Fruit fly (Drosophila melanogaster) whole organism, embryonic: ENCODE results near the gene CG11279.

Experiments used
- ATbp ChIP-seq: fragments of 200-800 bp; sonication (Bioruptor generic); optimal IDR thresholded peaks from 2 replicates; lab custom pipeline; 2017; ENCODE audit warnings: missing biosample characterization, mild to moderate bottlenecking, missing genetic modification characterization, missing genetic modification reagents
- Adf1 ChIP-seq: fragments of 200-800 bp; sonication (Bioruptor generic); IDR thresholded peaks from 2 replicates; pipeline ENCODE4 v1.3.6; 2022; ENCODE audit warnings: missing biosample characterization, missing genetic modification characterization
- Atf-2 ChIP-seq: fragments of 200-800 bp; sonication (Bioruptor generic); optimal IDR thresholded peaks from 2 replicates; lab custom pipeline; 2016; ENCODE audit warnings: missing biosample characterization, missing genetic modification characterization
- Atf3 ChIP-seq: fragments of 200-800 bp; sonication (Bioruptor generic); optimal IDR thresholded peaks from 3 replicates; lab custom pipeline; 2016; ENCODE audit warnings: missing biosample characterization, missing genetic modification characterization
- B-H1 ChIP-seq: fragments of 200-800 bp; sonication (Bioruptor generic); IDR thresholded peaks from 3 replicates; pipeline ENCODE4 v1.3.6; 2022; ENCODE audit warnings: missing biosample characterization, missing genetic modification characterization
- CG10274 ChIP-seq: fragments of 200-800 bp; sonication (Bioruptor generic); optimal IDR thresholded peaks from 3 replicates; lab custom pipeline; 2017; ENCODE audit warnings: missing biosample characterization, mild to moderate bottlenecking, missing genetic modification characterization
- CG10462 ChIP-seq: fragments of 200-800 bp; sonication (Bioruptor generic); optimal IDR thresholded peaks from 2 replicates; lab custom pipeline; 2016; ENCODE audit warnings: missing biosample characterization, missing genetic modification characterization
- CG11085 ChIP-seq: fragments of 200-800 bp; sonication (Bioruptor generic); IDR thresholded peaks from 2 replicates; pipeline ENCODE4 v1.3.6; 2022; ENCODE audit warnings: missing biosample characterization, missing genetic modification characterization
- CG11560 ChIP-seq: fragments of 200-800 bp; sonication (Bioruptor generic); IDR thresholded peaks from 3 replicates; pipeline ENCODE4 v1.3.6; 2022; ENCODE audit warnings: missing biosample characterization, missing genetic modification characterization
- CG15479 ChIP-seq: fragments of 200-800 bp; sonication (Bioruptor generic); optimal IDR thresholded peaks from 3 replicates; lab custom pipeline; 2019; ENCODE audit warnings: missing biosample characterization, mild to moderate bottlenecking, missing genetic modification characterization, moderate library complexity
- CG15696 ChIP-seq: fragments of 200-800 bp; sonication (Bioruptor generic); optimal IDR thresholded peaks from 2 replicates; lab custom pipeline; 2019; ENCODE audit warnings: missing biosample characterization, mild to moderate bottlenecking, missing genetic modification characterization, moderate library complexity
- CG18011 ChIP-seq: fragments of 200-800 bp; sonication (Bioruptor generic); optimal IDR thresholded peaks from 2 replicates; lab custom pipeline; 2017; ENCODE audit warnings: missing biosample characterization, missing genetic modification characterization, mild to moderate bottlenecking, moderate library complexity, missing genotype
- CG30020 ChIP-seq: fragments of 200-800 bp; optimal IDR thresholded peaks from 2 replicates; lab custom pipeline; 2019; ENCODE audit warnings: missing biosample characterization, mild to moderate bottlenecking, missing genetic modification characterization, moderate library complexity
- CG30403 ChIP-seq: fragments of 200-800 bp; sonication (Bioruptor generic); optimal IDR thresholded peaks from 3 replicates; lab custom pipeline; 2016; ENCODE audit warnings: missing biosample characterization, missing genetic modification characterization
- CG42726 ChIP-seq: fragments of 200-800 bp; sonication (Bioruptor generic); IDR thresholded peaks from 2 replicates; pipeline ENCODE4 v1.3.6; 2022; ENCODE audit warnings: missing biosample characterization, missing genetic modification characterization; ENCODE audit not compliant: partially characterized antibody
- CG5180 ChIP-seq: fragments of 200-800 bp; sonication (Bioruptor generic); optimal IDR thresholded peaks from 3 replicates; lab custom pipeline; 2017; ENCODE audit warnings: missing biosample characterization, missing genetic modification characterization, mild to moderate bottlenecking, moderate library complexity, missing genetic modification reagents
- CG7271 ChIP-seq: fragments of 200-800 bp; sonication (Bioruptor generic); optimal IDR thresholded peaks from 2 replicates; lab custom pipeline; 2018; ENCODE audit warnings: missing biosample characterization, mild to moderate bottlenecking, missing genetic modification characterization, moderate library complexity
- CG7556 ChIP-seq: fragments of 200-800 bp; sonication (Bioruptor generic); optimal IDR thresholded peaks from 2 replicates; lab custom pipeline; 2017; ENCODE audit warnings: missing biosample characterization, mild to moderate bottlenecking, missing genetic modification characterization
- CG7786 ChIP-seq: fragments of 200-800 bp; sonication (Bioruptor generic); optimal IDR thresholded peaks from 2 replicates; lab custom pipeline; 2016; ENCODE audit warnings: missing biosample characterization, missing genetic modification characterization
- CG9797 ChIP-seq: fragments of 200-800 bp; sonication (Bioruptor generic); optimal IDR thresholded peaks from 3 replicates; lab custom pipeline; 2018; ENCODE audit warnings: missing biosample characterization, mild to moderate bottlenecking, missing genetic modification characterization
- D19B ChIP-seq: fragments of 200-800 bp; sonication (Bioruptor generic); optimal IDR thresholded peaks from 2 replicates; lab custom pipeline; 2017; ENCODE audit warnings: missing biosample characterization, mild to moderate bottlenecking, missing genetic modification characterization
- Dbx ChIP-seq: fragments of 200-800 bp; sonication (Bioruptor generic); IDR thresholded peaks from 3 replicates; pipeline ENCODE4 v1.3.6; 2022; ENCODE audit warnings: missing biosample characterization, missing genetic modification characterization
- Dref ChIP-seq: fragments of 200-800 bp; sonication (Bioruptor generic); IDR thresholded peaks from 2 replicates; pipeline ENCODE4 v1.3.6; 2022; ENCODE audit warnings: missing biosample characterization, missing genetic modification characterization
- GATAe ChIP-seq: fragments of 200-800 bp; sonication (Bioruptor generic); conservative IDR thresholded peaks from 2 replicates; pipeline ENCODE4 v1.3.6; 2022; ENCODE audit warnings: missing biosample characterization, missing genetic modification characterization
- HLHmδ ChIP-seq: fragments of 200-800 bp; sonication (Bioruptor generic); optimal IDR thresholded peaks from 2 replicates; lab custom pipeline; 2018; ENCODE audit warnings: missing biosample characterization, mild to moderate bottlenecking, missing genetic modification characterization, moderate library complexity
- Hr3 ChIP-seq: fragments of 200-800 bp; sonication (Bioruptor generic); optimal IDR thresholded peaks from 3 replicates; lab custom pipeline; 2016; ENCODE audit warnings: missing biosample characterization, missing genetic modification characterization
- Jarid2 ChIP-seq: fragments of 200-800 bp; sonication (Bioruptor generic); optimal IDR thresholded peaks from 3 replicates; lab custom pipeline; 2017; ENCODE audit warnings: mild to moderate bottlenecking, missing biosample characterization, missing genetic modification reagents, missing genetic modification characterization
- Kr ChIP-seq: fragments of 200-800 bp; sonication (Bioruptor generic); optimal IDR thresholded peaks from 2 replicates; lab custom pipeline; 2017; ENCODE audit warnings: missing biosample characterization, mild to moderate bottlenecking, missing genetic modification characterization
- NC2β ChIP-seq: fragments of 200-800 bp; sonication (Bioruptor generic); optimal IDR thresholded peaks from 2 replicates; lab custom pipeline; 2016; ENCODE audit warnings: missing biosample characterization, missing genetic modification characterization
- NfI ChIP-seq: fragments of 200-800 bp; sonication (Bioruptor generic); optimal IDR thresholded peaks from 3 replicates; lab custom pipeline; 2018; ENCODE audit warnings: missing biosample characterization, mild to moderate bottlenecking, missing genetic modification characterization, moderate library complexity
- Optix ChIP-seq: fragments of 200-800 bp; sonication (Bioruptor generic); IDR thresholded peaks from 3 replicates; pipeline ENCODE4 v1.3.6; 2022; ENCODE audit warnings: missing biosample characterization, missing genetic modification characterization
- Rfx ChIP-seq: fragments of 200-800 bp; sonication (Bioruptor generic); IDR thresholded peaks from 2 replicates; pipeline ENCODE4 v1.3.6; 2022; ENCODE audit warnings: missing biosample characterization, missing genetic modification characterization
- Side ChIP-seq: fragments of 200-800 bp; sonication (Bioruptor generic); optimal IDR thresholded peaks from 2 replicates; lab custom pipeline; 2016; ENCODE audit warnings: missing biosample characterization, missing genetic modification characterization
- ase ChIP-seq: fragments of 200-800 bp; sonication (Bioruptor generic); IDR thresholded peaks from 3 replicates; pipeline ENCODE4 v1.3.6; 2022; ENCODE audit warnings: missing biosample characterization, missing genetic modification characterization
- cad ChIP-seq: fragments of >200 bp; optimal IDR thresholded peaks from 2 replicates; lab custom pipeline; 2017; ENCODE audit warnings: missing biosample characterization, missing genetic modification characterization
- cato ChIP-seq: fragments of 200-800 bp; sonication (Bioruptor generic); optimal IDR thresholded peaks from 2 replicates; lab custom pipeline; 2016; ENCODE audit warnings: missing biosample characterization, missing genetic modification characterization, borderline replicate concordance
- chif ChIP-seq, 2 experiments: fragments of 200-800 bp; sonication (Bioruptor generic); optimal IDR thresholded peaks; 3 replicates each; lab custom pipeline; 2016; ENCODE audit warnings: missing biosample characterization in 2 of 2, missing genetic modification characterization in 2 of 2
- chm ChIP-seq: fragments of 200-800 bp; sonication (Bioruptor generic); IDR thresholded peaks from 2 replicates; pipeline ENCODE4 v1.3.6; 2022; ENCODE audit warnings: missing biosample characterization, missing genetic modification characterization
- chn ChIP-seq: fragments of 200-800 bp; sonication (Bioruptor generic); optimal IDR thresholded peaks from 2 replicates; lab custom pipeline; 2016; ENCODE audit warnings: missing biosample characterization, missing genetic modification characterization
- crc ChIP-seq: fragments of 200-800 bp; sonication (Bioruptor generic); optimal IDR thresholded peaks from 2 replicates; lab custom pipeline; 2016; ENCODE audit warnings: missing biosample characterization, missing genetic modification characterization
- da ChIP-seq: fragments of 200-800 bp; sonication (Bioruptor generic); optimal IDR thresholded peaks from 2 replicates; lab custom pipeline; 2016; ENCODE audit warnings: missing biosample characterization, missing genetic modification characterization
- emc ChIP-seq: fragments of 200-800 bp; sonication (Bioruptor generic); optimal IDR thresholded peaks from 2 replicates; lab custom pipeline; 2016; ENCODE audit warnings: missing biosample characterization, missing genetic modification characterization
- fru ChIP-seq: fragments of >200 bp; optimal IDR thresholded peaks from 2 replicates; lab custom pipeline; 2017
- kah ChIP-seq: fragments of 200-800 bp; sonication (Bioruptor generic); optimal IDR thresholded peaks from 2 replicates; lab custom pipeline; 2018; ENCODE audit warnings: missing biosample characterization, mild to moderate bottlenecking, missing genetic modification characterization
- lmd ChIP-seq: fragments of 200-800 bp; sonication (Bioruptor generic); IDR thresholded peaks from 2 replicates; pipeline ENCODE4 v1.3.6; 2022; ENCODE audit warnings: missing biosample characterization, missing genetic modification characterization
- pum ChIP-seq: fragments of 200-800 bp; sonication (Bioruptor generic); optimal IDR thresholded peaks from 2 replicates; lab custom pipeline; 2016; ENCODE audit warnings: missing biosample characterization, missing genetic modification characterization
- row ChIP-seq: fragments of 200-800 bp; sonication (Bioruptor generic); IDR thresholded peaks from 3 replicates; pipeline ENCODE4 v1.3.6; 2022; ENCODE audit warnings: missing biosample characterization, missing genetic modification characterization
- scrt ChIP-seq: fragments of 200-800 bp; sonication (Bioruptor generic); optimal IDR thresholded peaks from 2 replicates; lab custom pipeline; 2018; ENCODE audit warnings: missing biosample characterization, mild to moderate bottlenecking, missing genetic modification characterization, moderate library complexity
- sim ChIP-seq: fragments of 200-800 bp; sonication (Bioruptor generic); IDR thresholded peaks from 2 replicates; pipeline ENCODE4 v1.3.6; 2022; ENCODE audit warnings: missing biosample characterization, missing genetic modification characterization
- stwl ChIP-seq: fragments of 200-800 bp; sonication (Bioruptor generic); optimal IDR thresholded peaks from 3 replicates; lab custom pipeline; 2018; ENCODE audit warnings: missing biosample characterization, mild to moderate bottlenecking, missing genetic modification characterization, moderate library complexity
- vfl ChIP-seq: fragments of 200-800 bp; sonication (Bioruptor generic); optimal IDR thresholded peaks from 2 replicates; lab custom pipeline; 2016; ENCODE audit warnings: missing biosample characterization, missing genetic modification characterization
- zen2 ChIP-seq: fragments of 200-800 bp; sonication (Bioruptor generic); IDR thresholded peaks from 3 replicates; pipeline ENCODE4 v1.3.6; 2022; ENCODE audit warnings: missing biosample characterization, missing genetic modification characterization; ENCODE audit not compliant: partially characterized antibody

The CG11279 gene

DNA sequence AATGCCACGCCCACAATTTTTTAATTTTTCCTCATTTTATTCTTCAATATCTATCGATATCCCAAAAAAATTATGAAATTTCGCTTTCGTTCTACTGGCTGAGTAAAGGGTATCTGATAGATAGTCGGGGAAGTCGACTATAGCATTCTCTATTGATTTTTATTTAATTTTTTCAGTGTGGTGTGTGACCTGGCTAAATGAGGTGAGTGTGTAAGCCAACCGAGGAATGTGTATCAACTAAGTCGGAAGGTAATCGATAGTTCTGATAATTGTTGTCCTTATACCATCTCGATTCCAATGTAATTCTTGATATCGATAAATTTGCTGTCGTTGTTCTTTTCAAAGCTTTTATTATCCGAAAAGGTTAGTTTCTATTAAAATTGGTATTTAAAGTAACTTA, 40.3 kb upstream of the CG11279 start, which contains the start of gene CG11263 (continued):
- TF ChIP-seq Rfx (peak; percentile 71), CG7786 (GFP tag; lab: Kevin White, UChicago) (peak; percentile 66), cad (no peak), zen2 (peak; percentile 74), CG7556 (no peak), vfl (GFP tag; lab: Kevin White, UChicago) (peak; percentile 21), chm (GFP tag; lab: Robert Waterston, UW) (no peak), CG9797 (GFP tag; lab: Kevin White, UChicago) (no peak), CG10462 (GFP tag; lab: Kevin White, UChicago) (no peak), CG7271 (tag; lab: Kevin White, UChicago) (no peak), CG30020 (tag; lab: Kevin White, UChicago) (no peak), CG42726 (GFP tag; lab: Robert Waterston, UW) (peak; percentile 65; the same call in 1 of the 2 replicates), CG10274 (GFP tag; lab: Kevin White, UChicago) (no peak), Atf3 (peak; percentile 29), CG15479 (GFP tag; lab: Kevin White, UChicago) (no peak), Side (peak; percentile 66), CG5180 (no peak), Atf-2 (GFP tag; lab: Kevin White, UChicago) (no peak), D19B (GFP tag; lab: Kevin White, UChicago) (peak; percentile 38), cato (GFP tag; lab: Kevin White, UChicago) (no peak), ATbp (no peak), row (GFP tag; lab: Robert Waterston, UW) (peak; percentile 62), crc (GFP tag; lab: Kevin White, UChicago) (no peak), Kr (GFP tag; lab: Kevin White, UChicago) (no peak), stwl (tag; lab: Kevin White, UChicago) (peak; percentile 97), Jarid2 (GFP tag; lab: Kevin White, UChicago) (no peak), Hr3 (GFP tag; lab: Kevin White, UChicago) (peak; percentile 39), chif (GFP tag; optimal IDR thresholded peaks at IDR 0.05; lab: Kevin White, UChicago) (peak; percentile 47 to 49), CG11085 (GFP tag; lab: Robert Waterston, UW) (no peak), CG11560 (tag; lab: Robert Waterston, UW) (no peak; the same call in 2 of the 3 replicates), Optix (GFP tag; lab: Robert Waterston, UW) (no peak), ase (GFP tag; lab: Robert Waterston, UW) (peak; percentile 35; the same call in 1 of the 3 replicates), CG30403 (GFP tag; lab: Kevin White, UChicago) (peak; percentile 70), scrt (GFP tag; lab: Kevin White, UChicago) (peak; percentile 2), sim (no peak), fru (lab: Kevin White, UChicago) (no peak), kah (GFP tag; lab: Kevin White, UChicago) (no peak), pum (GFP tag; lab: Kevin White, UChicago) (peak; percentile 24), B-H1 (GFP tag; lab: Robert Waterston, UW) (peak; percentile 28; the same call in 1 of the 3 replicates), NC2β (peak; percentile 46), CG15696 (tag; lab: Kevin White, UChicago) (no peak), NfI (GFP tag; lab: Kevin White, UChicago) (peak; percentile 34), CG18011 (no peak), emc (GFP tag; lab: Kevin White, UChicago) (no peak), Dref (GFP tag; lab: Robert Waterston, UW) (peak; percentile 96), Adf1 (GFP tag; lab: Robert Waterston, UW) (no peak), lmd (GFP tag; lab: Robert Waterston, UW) (no peak; the same call in 1 of the 2 replicates), chn (GFP tag; lab: Kevin White, UChicago) (peak; percentile 53), GATAe (GFP tag; lab: Robert Waterston, UW) (no peak), Dbx (GFP tag; lab: Robert Waterston, UW) (peak; percentile 73), da (GFP tag; lab: Kevin White, UChicago) (no peak), HLHmδ (GFP tag; lab: Kevin White, UChicago) (no peak)
